Worm (Caenorhabditis elegans) whole organism, L3 larva: ENCODE results near the gene srh-33.

Source experiments
- lin-39 ChIP-seq: fragments of 150-350 bp; optimal IDR thresholded peaks from 2 replicates; lab custom pipeline; 2018; ENCODE audit warnings: missing biosample characterization, missing genetic modification reagents, missing genetic modification characterization
- nhr-28 ChIP-seq: fragments of 150-350 bp; optimal IDR thresholded peaks from 2 replicates; lab custom pipeline; 2014; ENCODE audit warnings: missing biosample characterization, missing genetic modification characterization
- nhr-67 ChIP-seq: fragments of 150-350 bp; optimal IDR thresholded peaks from 2 replicates; lab custom pipeline; 2014; ENCODE audit warnings: missing biosample characterization, missing genetic modification characterization
- snpc-4 ChIP-seq: fragments of 150-350 bp; optimal IDR thresholded peaks from 2 replicates; lab custom pipeline; 2014; ENCODE audit warnings: missing biosample characterization, missing genetic modification characterization
- unc-39 ChIP-seq: sonication (generic microtip); optimal IDR thresholded peaks from 4 replicates; lab custom pipeline; 2017; ENCODE audit warnings: missing biosample characterization, missing genetic modification characterization
- zag-1 ChIP-seq: fragments of 150-350 bp; optimal IDR thresholded peaks from 2 replicates; lab custom pipeline; 2014; ENCODE audit warnings: missing biosample characterization, missing genetic modification characterization

ce11 chrV:465355-465754 is 22.3 kb upstream of the srh-33 start:
- TF ChIP-seq nhr-28 (tag; lab: Kevin White, UChicago) (no peak), nhr-67 (tag; lab: Kevin White, UChicago) (no peak), unc-39 (tag; lab: Kevin White, UChicago) (no peak), lin-39 (tag; lab: Kevin White, UChicago) (no peak), zag-1 (tag; lab: Kevin White, UChicago) (no peak), snpc-4 (tag; lab: Kevin White, UChicago) (no peak)
